Fruit fly (Drosophila melanogaster) whole organism, adult: ENCODE results near the gene CG3630.

Experiments used
- CG11617 ChIP-seq: fragments of 200-800 bp; sonication (Bioruptor generic); optimal IDR thresholded peaks from 2 replicates; lab custom pipeline; 2017; ENCODE audit warnings: mild to moderate bottlenecking, missing biosample characterization, missing genetic modification reagents, missing genetic modification characterization
- CG12768 ChIP-seq: fragments of 200-800 bp; sonication (Bioruptor generic); optimal IDR thresholded peaks from 2 replicates; lab custom pipeline; 2017; ENCODE audit warnings: missing biosample characterization, missing genetic modification characterization, mild to moderate bottlenecking, moderate library complexity, missing genetic modification reagents
- CG1620 ChIP-seq: fragments of 200-800 bp; sonication (Bioruptor generic); optimal IDR thresholded peaks from 2 replicates; lab custom pipeline; 2016; ENCODE audit warnings: missing biosample characterization, missing genetic modification characterization
- CG33017 ChIP-seq: fragments of 200-800 bp; sonication (Bioruptor generic); optimal IDR thresholded peaks from 2 replicates; lab custom pipeline; 2018; ENCODE audit warnings: missing biosample characterization, mild to moderate bottlenecking, missing genetic modification characterization, moderate library complexity
- CG5204 ChIP-seq: fragments of 200-800 bp; sonication (Bioruptor generic); optimal IDR thresholded peaks from 2 replicates; lab custom pipeline; 2016; ENCODE audit warnings: missing biosample characterization, missing genetic modification characterization
- CG7101 ChIP-seq: fragments of 200-800 bp; sonication (Bioruptor generic); optimal IDR thresholded peaks from 2 replicates; lab custom pipeline; 2018; ENCODE audit warnings: missing biosample characterization, mild to moderate bottlenecking, missing genetic modification characterization, moderate library complexity
- bab1 ChIP-seq: fragments of 200-800 bp; sonication (Bioruptor generic); optimal IDR thresholded peaks from 3 replicates; lab custom pipeline; 2019; ENCODE audit warnings: missing biosample characterization, mild to moderate bottlenecking, missing genetic modification characterization, moderate library complexity
- ovo ChIP-seq: fragments of 200-800 bp; sonication (Bioruptor generic); optimal IDR thresholded peaks from 2 replicates; lab custom pipeline; 2016; ENCODE audit warnings: missing biosample characterization, missing genetic modification characterization
- toe ChIP-seq: fragments of 200-800 bp; sonication (Bioruptor generic); optimal IDR thresholded peaks from 2 replicates; lab custom pipeline; 2016; ENCODE audit warnings: missing biosample characterization, missing genetic modification characterization

dm6 chrX:2166129-2166528, 4.1 kb downstream of the CG3630 start:
- TF ChIP-seq CG33017 (tag; lab: Kevin White, UChicago) = no peak
- TF ChIP-seq CG11617 = no peak
- no peak for TF ChIP-seq CG5204 (GFP tag; lab: Kevin White, UChicago)
- no peak for TF ChIP-seq toe (GFP tag; lab: Kevin White, UChicago)
- no peak for TF ChIP-seq CG1620
- no peak for TF ChIP-seq CG7101 (tag; lab: Kevin White, UChicago)
- no peak for TF ChIP-seq ovo (GFP tag; lab: Kevin White, UChicago)
- TF ChIP-seq CG12768 (GFP tag; lab: Kevin White, UChicago) = no peak
- TF ChIP-seq bab1 (GFP tag; lab: Kevin White, UChicago) = no peak
